Worm (Caenorhabditis elegans) whole organism, midembryonic: ENCODE results near the gene Y43F8C.6.

ENCODE experiments used
- T22C8.4 ChIP-seq: fragments of 200-800 bp; sonication (Bioruptor generic); IDR thresholded peaks from 2 replicates; pipeline ENCODE4 v1.3.6; 2022; ENCODE audit warnings: missing genetic modification characterization, missing compliant biosample characterization
- cog-1 ChIP-seq: sonication (generic microtip); optimal IDR thresholded peaks from 2 replicates; lab custom pipeline; 2016; ENCODE audit warnings: missing genetic modification characterization, missing compliant biosample characterization
- flt-1 ChIP-seq: fragments of 200-800 bp; sonication (Bioruptor generic); IDR thresholded peaks from 2 replicates; pipeline ENCODE4 v1.3.6; 2022; ENCODE audit warnings: missing genetic modification characterization, missing compliant biosample characterization
- klf-2 ChIP-seq: fragments of 200-800 bp; sonication (Bioruptor generic); conservative IDR thresholded peaks from 2 replicates; pipeline ENCODE4 v1.3.6; 2022; ENCODE audit warnings: missing genetic modification reagents, missing genetic modification characterization, missing compliant biosample characterization
- med-1 ChIP-seq: sonication (generic microtip); optimal IDR thresholded peaks from 2 replicates; lab custom pipeline; 2017; ENCODE audit warnings: missing genetic modification characterization, mild to moderate bottlenecking, missing compliant biosample characterization, antibody characterized with exemption, missing genetic modification reagents; ENCODE audit not compliant: insufficient read depth
- ref-1 ChIP-seq: fragments of 200-800 bp; sonication (Bioruptor generic); conservative IDR thresholded peaks from 2 replicates; pipeline ENCODE4 v1.3.6; 2022; ENCODE audit warnings: missing genetic modification reagents, missing genetic modification characterization, missing compliant biosample characterization
- tab-1 ChIP-seq: fragments of 200-800 bp; sonication (Bioruptor generic); IDR thresholded peaks from 2 replicates; pipeline ENCODE4 v1.3.6; 2022; ENCODE audit warnings: missing genetic modification characterization, missing compliant biosample characterization
- ztf-23 ChIP-seq: fragments of 200-800 bp; sonication (Bioruptor generic); IDR thresholded peaks from 2 replicates; pipeline ENCODE4 v1.3.6; 2022; ENCODE audit warnings: missing genetic modification reagents, missing genetic modification characterization, missing compliant biosample characterization
- ztf-29 ChIP-seq: fragments of 200-800 bp; sonication (Bioruptor generic); IDR thresholded peaks from 2 replicates; pipeline ENCODE4 v1.3.6; 2022; ENCODE audit warnings: missing genetic modification reagents, missing genetic modification characterization, missing compliant biosample characterization

Y43F8C.6 gene

ce11 chrV:19640808-19641207, at the start of gene Y43F8C.6:
Gene Y43F8C.6, minus strand, starts transcription at chrV:19640908.
- TF ChIP-seq T22C8.4 (GFP tag; lab: Robert Waterston, UW) (no peak), ref-1 (GFP tag; lab: Robert Waterston, UW) (no peak), klf-2 (GFP tag; lab: Robert Waterston, UW) (no peak), flt-1 (no peak), med-1 (GFP tag; lab: Kevin White, UChicago) (no peak), ztf-29 (GFP tag; lab: Robert Waterston, UW) (no peak), tab-1 (GFP tag; lab: Robert Waterston, UW) (no peak), ztf-23 (GFP tag; lab: Robert Waterston, UW) (no peak), cog-1 (tag; lab: Kevin White, UChicago) (no peak)

ce11 chrV:19674543-19674942, 33.8 kb upstream of the Y43F8C.6 start, which contains the start of gene mrp-7:
Gene mrp-7, plus strand, starts transcription at chrV:19674843.
- TF ChIP-seq flt-1 (no peak), cog-1 (tag; lab: Kevin White, UChicago) (no peak), ref-1 (GFP tag; lab: Robert Waterston, UW) (no peak), ztf-23 (GFP tag; lab: Robert Waterston, UW) (no peak), med-1 (GFP tag; lab: Kevin White, UChicago) (no peak), T22C8.4 (GFP tag; lab: Robert Waterston, UW) (no peak), tab-1 (GFP tag; lab: Robert Waterston, UW) (no peak), ztf-29 (GFP tag; lab: Robert Waterston, UW) (no peak), klf-2 (GFP tag; lab: Robert Waterston, UW) (no peak)

- TF ChIP-seq cog-1 (tag; lab: Kevin White, UChicago), result no peak
- no peak for TF ChIP-seq med-1 (GFP tag; lab: Kevin White, UChicago)
Measured at ce11 chrV:19673298-19673903, 32.7 kb upstream of the Y43F8C.6 start.

- TF ChIP-seq ztf-23 (GFP tag; lab: Robert Waterston, UW), result no peak
- TF ChIP-seq klf-2 (GFP tag; lab: Robert Waterston, UW), result no peak
- TF ChIP-seq ref-1 (GFP tag; lab: Robert Waterston, UW), result no peak
- no peak for TF ChIP-seq cog-1 (tag; lab: Kevin White, UChicago)
- no peak for TF ChIP-seq tab-1 (GFP tag; lab: Robert Waterston, UW)
- TF ChIP-seq T22C8.4 (GFP tag; lab: Robert Waterston, UW), result no peak
- no peak for TF ChIP-seq flt-1
- TF ChIP-seq ztf-29 (GFP tag; lab: Robert Waterston, UW), result no peak
- TF ChIP-seq med-1 (GFP tag; lab: Kevin White, UChicago), result no peak
Measured at ce11 chrV:19672357-19672756, 31.6 kb upstream of the Y43F8C.6 start.

ce11 chrV:19671816-19672215, 31.1 kb upstream of the Y43F8C.6 start:
- TF ChIP-seq ref-1 (GFP tag; lab: Robert Waterston, UW) (no peak), T22C8.4 (GFP tag; lab: Robert Waterston, UW) (no peak), tab-1 (GFP tag; lab: Robert Waterston, UW) (no peak), klf-2 (GFP tag; lab: Robert Waterston, UW) (no peak), ztf-29 (GFP tag; lab: Robert Waterston, UW) (no peak), flt-1 (no peak), ztf-23 (GFP tag; lab: Robert Waterston, UW) (no peak), med-1 (GFP tag; lab: Kevin White, UChicago) (no peak), cog-1 (tag; lab: Kevin White, UChicago) (no peak)

ce11 chrV:19670866-19671265, 30.2 kb upstream of the Y43F8C.6 start:
- no peak for TF ChIP-seq tab-1 (GFP tag; lab: Robert Waterston, UW)
- no peak for TF ChIP-seq klf-2 (GFP tag; lab: Robert Waterston, UW)
- TF ChIP-seq ref-1 (GFP tag; lab: Robert Waterston, UW), result no peak
- no peak for TF ChIP-seq ztf-29 (GFP tag; lab: Robert Waterston, UW)
- TF ChIP-seq T22C8.4 (GFP tag; lab: Robert Waterston, UW), result no peak
- no peak for TF ChIP-seq flt-1
- TF ChIP-seq med-1 (GFP tag; lab: Kevin White, UChicago), result no peak
- TF ChIP-seq cog-1 (tag; lab: Kevin White, UChicago), result no peak
- no peak for TF ChIP-seq ztf-23 (GFP tag; lab: Robert Waterston, UW)

ce11 chrV:19669959-19670358, 29.3 kb upstream of the Y43F8C.6 start, which contains the start of gene Y43F8C.11:
Gene Y43F8C.11, plus strand, starts transcription at chrV:19670259.
- no peak for TF ChIP-seq flt-1
- no peak for TF ChIP-seq klf-2 (GFP tag; lab: Robert Waterston, UW)
- TF ChIP-seq tab-1 (GFP tag; lab: Robert Waterston, UW), result no peak
- TF ChIP-seq T22C8.4 (GFP tag; lab: Robert Waterston, UW), result no peak
- TF ChIP-seq med-1 (GFP tag; lab: Kevin White, UChicago), result no peak
- no peak for TF ChIP-seq ztf-29 (GFP tag; lab: Robert Waterston, UW)
- no peak for TF ChIP-seq ref-1 (GFP tag; lab: Robert Waterston, UW)

- TF ChIP-seq ref-1 (GFP tag; lab: Robert Waterston, UW) (no peak), cog-1 (tag; lab: Kevin White, UChicago) (no peak), tab-1 (GFP tag; lab: Robert Waterston, UW) (no peak), T22C8.4 (GFP tag; lab: Robert Waterston, UW) (no peak), flt-1 (no peak), med-1 (GFP tag; lab: Kevin White, UChicago) (no peak), ztf-29 (GFP tag; lab: Robert Waterston, UW) (no peak)
Measured at ce11 chrV:19668213-19668612, 27.5 kb upstream of the Y43F8C.6 start.

ce11 chrV:19667716-19668115, 27.0 kb upstream of the Y43F8C.6 start:
- TF ChIP-seq ztf-23 (GFP tag; lab: Robert Waterston, UW), result no peak
- no peak for TF ChIP-seq ztf-29 (GFP tag; lab: Robert Waterston, UW)
- no peak for TF ChIP-seq flt-1
- TF ChIP-seq T22C8.4 (GFP tag; lab: Robert Waterston, UW), result no peak
- no peak for TF ChIP-seq tab-1 (GFP tag; lab: Robert Waterston, UW)
- TF ChIP-seq cog-1 (tag; lab: Kevin White, UChicago), result no peak
- TF ChIP-seq med-1 (GFP tag; lab: Kevin White, UChicago), result no peak
- no peak for TF ChIP-seq klf-2 (GFP tag; lab: Robert Waterston, UW)
- no peak for TF ChIP-seq ref-1 (GFP tag; lab: Robert Waterston, UW)
